Worm (Caenorhabditis elegans): ENCODE data around the gene slc-5A12.

Gene slc-5A12

ce11 chrIV:11961485-11962255 is 24.5 kb downstream of the slc-5A12 start, which contains the start of gene ZK829.7:
Gene ZK829.7 (minus strand): TSS chrIV:11961535.
- TF ChIP-seq ztf-11 (tag; optimal IDR thresholded peaks at IDR 0.05), result peak in 1 of 2 experiments; percentile 30
- 0 out of 2 replicates have a peak, but pooled peaks have one; percentile 32 for TF ChIP-seq mab-9 (GFP tag; IDR thresholded peaks at IDR 0.05)
- TF ChIP-seq efl-1 (optimal IDR thresholded peaks at IDR 0.05), result peak; percentile 90 to 97
- peak; percentile 92 to 100 for TF ChIP-seq efl-1 (GFP tag; optimal IDR thresholded peaks at IDR 0.05 in 1 of 2)
- no peak for TF ChIP-seq efl-3 (GFP tag; optimal IDR thresholded peaks at IDR 0.05)
- no peak for TF ChIP-seq alr-1 (tag; optimal IDR thresholded peaks at IDR 0.05; ENCODE audit: borderline replicate concordance)
- TF ChIP-seq aly-2 (tag; optimal IDR thresholded peaks at IDR 0.05), result no peak
- peak; percentile 59 for TF ChIP-seq ztf-4 (tag; optimal IDR thresholded peaks at IDR 0.05)
- peak; percentile 75 for TF ChIP-seq unc-86 (tag; optimal IDR thresholded peaks at IDR 0.05)
- peak; percentile 83 for TF ChIP-seq nhr-19 (GFP tag; conservative IDR thresholded peaks at IDR 0.05)
- TF ChIP-seq irx-1 (tag; optimal IDR thresholded peaks at IDR 0.05), result peak; percentile 79
- peak; percentile 45 for TF ChIP-seq zip-4 (GFP tag; optimal IDR thresholded peaks at IDR 0.05)
- peak; percentile 29 for TF ChIP-seq fkh-4 (tag; optimal IDR thresholded peaks at IDR 0.05; ENCODE audit: borderline replicate concordance)
- TF ChIP-seq lin-13 (GFP tag; optimal IDR thresholded peaks at IDR 0.05), result peak; percentile 62
- peak; percentile 71 for TF ChIP-seq xbp-1 (tag; optimal IDR thresholded peaks at IDR 0.05)
- TF ChIP-seq lin-35 (GFP tag; optimal IDR thresholded peaks at IDR 0.05), result peak; percentile 92 to 96
- TF ChIP-seq unc-30 (tag; optimal IDR thresholded peaks at IDR 0.05), result no peak
- no peak for TF ChIP-seq nhr-84 (tag; optimal IDR thresholded peaks at IDR 0.05)
- no peak for TF ChIP-seq ama-1 (optimal IDR thresholded peaks at IDR 0.05)
- no peak for TF ChIP-seq unc-62 (GFP tag; optimal IDR thresholded peaks at IDR 0.05)
- TF ChIP-seq swsn-7 (tag; optimal IDR thresholded peaks at IDR 0.05), result peak; percentile 81
- TF ChIP-seq ces-1 (GFP tag; optimal IDR thresholded peaks at IDR 0.05), result no peak
- peak; percentile 91 for TF ChIP-seq mep-1 (tag; optimal IDR thresholded peaks at IDR 0.05)
- no peak for TF ChIP-seq nhr-12 (tag; optimal IDR thresholded peaks at IDR 0.05)
- peak; percentile 83 for TF ChIP-seq tbx-2 (tag; optimal IDR thresholded peaks at IDR 0.05)
- peak; percentile 40 for TF ChIP-seq snpc-4 (tag; optimal IDR thresholded peaks at IDR 0.05)
- TF ChIP-seq lin-14 (GFP tag; optimal IDR thresholded peaks at IDR 0.05), result peak; percentile 81
- TF ChIP-seq ceh-90 (tag; optimal IDR thresholded peaks at IDR 0.05), result peak; percentile 18
- peak; percentile 83 for TF ChIP-seq grh-1 (GFP tag; IDR thresholded peaks at IDR 0.05)
- TF ChIP-seq pag-3 (tag; optimal IDR thresholded peaks at IDR 0.05; ENCODE audit: borderline replicate concordance, insufficient read depth), result no peak
- TF ChIP-seq unc-130 (tag; optimal IDR thresholded peaks at IDR 0.05), result peak; percentile 68
- TF ChIP-seq lsy-2 (tag; optimal IDR thresholded peaks at IDR 0.05), result peak; percentile 80
- TF ChIP-seq pax-3 (tag; optimal IDR thresholded peaks at IDR 0.05), result peak; percentile 43
- TF ChIP-seq C34B4.2 (tag; optimal IDR thresholded peaks at IDR 0.05), result no peak
- peak; percentile 88 for TF ChIP-seq nhr-90 (tag; optimal IDR thresholded peaks at IDR 0.05; ENCODE audit: poor library complexity)
- TF ChIP-seq dsc-1 (tag; optimal IDR thresholded peaks at IDR 0.05), result peak; percentile 84
- no peak for TF ChIP-seq vab-15 (tag; optimal IDR thresholded peaks at IDR 0.05)
- TF ChIP-seq sup-37 (GFP tag; optimal IDR thresholded peaks at IDR 0.05), result peak; percentile 33
- TF ChIP-seq mef-2 (tag; optimal IDR thresholded peaks at IDR 0.05), result no peak
- TF ChIP-seq Y116A8C.19 (tag; optimal IDR thresholded peaks at IDR 0.05; ENCODE audit: borderline replicate concordance), result no peak
- no peak for TF ChIP-seq hpl-2 (GFP tag; optimal IDR thresholded peaks at IDR 0.05)
- TF ChIP-seq fkh-10 (GFP tag; optimal IDR thresholded peaks at IDR 0.05), result peak; percentile 43
- TF ChIP-seq ceh-63 (GFP tag; optimal IDR thresholded peaks at IDR 0.05), result no peak
- peak; percentile 56 for TF ChIP-seq C04F5.9 (tag; optimal IDR thresholded peaks at IDR 0.05)
- TF ChIP-seq F16B12.6 (tag; optimal IDR thresholded peaks at IDR 0.05), result peak; percentile 12
- TF ChIP-seq unc-98 (GFP tag; IDR thresholded peaks at IDR 0.05), result no peak
- no peak for TF ChIP-seq nhr-28 (tag; optimal IDR thresholded peaks at IDR 0.05)
- peak; percentile 36 for TF ChIP-seq lin-15B (tag; optimal IDR thresholded peaks at IDR 0.05)
- peak; percentile 51 for TF ChIP-seq nhr-11 (tag; optimal IDR thresholded peaks at IDR 0.05)
- peak; percentile 17 for TF ChIP-seq skn-1 (tag; optimal IDR thresholded peaks at IDR 0.05)
- TF ChIP-seq blmp-1 (tag; optimal IDR thresholded peaks at IDR 0.05), result peak; percentile 70
- peak; percentile 93 to 96 (median 94) for TF ChIP-seq dpl-1 (GFP tag; optimal IDR thresholded peaks at IDR 0.05)

All from whole organism, L1 larva.